Fruit fly (Drosophila melanogaster): ENCODE results near the gene Wdr81.
A peak's percentile ranks its signal among the peaks of the same experiment; 100 is the strongest.

Gene Wdr81

DNA sequence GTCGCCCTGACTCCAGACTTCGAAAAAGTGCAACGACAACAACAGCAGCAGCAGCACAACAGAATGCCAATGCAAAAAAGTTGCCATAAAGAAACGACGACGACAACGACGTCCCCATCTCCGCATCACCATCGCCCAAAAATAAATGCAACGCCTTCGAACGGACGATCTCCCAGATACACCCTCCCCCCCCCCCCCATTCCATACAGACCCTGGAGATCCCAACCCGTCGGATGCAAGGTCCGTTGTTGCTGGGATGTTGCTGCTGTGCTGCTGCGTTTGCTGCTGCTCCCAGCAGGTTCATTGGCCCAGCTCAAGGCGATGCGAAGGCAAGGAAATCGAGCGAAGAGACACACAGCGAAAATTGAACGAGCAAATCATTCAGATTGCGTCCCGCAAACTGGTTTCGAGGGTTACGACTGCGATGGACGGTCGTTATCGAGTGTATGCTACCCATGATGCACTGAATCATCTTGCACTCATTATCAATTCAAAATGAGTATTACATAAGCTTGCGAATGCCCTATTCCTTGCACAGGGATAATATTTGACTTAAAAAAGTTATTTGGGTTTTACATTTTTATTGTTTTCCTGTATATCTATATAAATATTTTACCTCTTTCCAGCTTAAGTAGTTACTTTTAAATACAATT, 6.9 kb downstream of the Wdr81 start:
- TF ChIP-seq chinmo (GFP tag; IDR thresholded peaks at IDR 0.05; ENCODE audit: partially characterized antibody) (0 out of 4 replicates have a peak, but pooled peaks have one; percentile 51), CG8388 (GFP tag; optimal IDR thresholded peaks at IDR 0.05) (no peak), CG6683 (GFP tag; optimal IDR thresholded peaks at IDR 0.05) (no peak), CG1792 (GFP tag; optimal IDR thresholded peaks at IDR 0.05) (no peak), Meics (GFP tag; optimal IDR thresholded peaks at IDR 0.05) (no peak), Pdp1 (GFP tag; optimal IDR thresholded peaks at IDR 0.05) (no peak), CG14710 (tag; optimal IDR thresholded peaks at IDR 0.05) (no peak), CG2875 (GFP tag; optimal IDR thresholded peaks at IDR 0.05) (no peak), sim (GFP tag; IDR thresholded peaks at IDR 0.05) (no peak), Hr39 (optimal IDR thresholded peaks at IDR 0.05) (peak; percentile 70), Atf6 (GFP tag; IDR thresholded peaks at IDR 0.05) (no peak), CG31224 (GFP tag; IDR thresholded peaks at IDR 0.05) (peak; percentile 63), gcm (GFP tag; optimal IDR thresholded peaks at IDR 0.05) (no peak), pzg (GFP tag; optimal IDR thresholded peaks at IDR 0.05) (no peak), Myb (GFP tag; optimal IDR thresholded peaks at IDR 0.05) (no peak), Nf-YC (tag; optimal IDR thresholded peaks at IDR 0.05) (no peak), grau (tag; optimal IDR thresholded peaks at IDR 0.05) (no peak), Deaf1 (tag; optimal IDR thresholded peaks at IDR 0.05) (no peak), nom (GFP tag; optimal IDR thresholded peaks at IDR 0.05) (peak; percentile 96), CG4282 (GFP tag; optimal IDR thresholded peaks at IDR 0.05) (no peak), Mrtf (GFP tag; IDR thresholded peaks at IDR 0.05) (no peak), ssp (GFP tag; IDR thresholded peaks at IDR 0.05) (no peak), abd-A (tag; optimal IDR thresholded peaks at IDR 0.05) (no peak), CG8944 (GFP tag; optimal IDR thresholded peaks at IDR 0.05) (no peak), Camta (GFP tag; optimal IDR thresholded peaks at IDR 0.05) (no peak), bsh (GFP tag; optimal IDR thresholded peaks at IDR 0.05) (peak in 1 of 2 experiments; percentile 42), NFAT (GFP tag; IDR thresholded peaks at IDR 0.05) (no peak), CG16779 (GFP tag; IDR thresholded peaks at IDR 0.05) (no peak), CG10654 (GFP tag; optimal IDR thresholded peaks at IDR 0.05) (no peak), CG4328 (GFP tag; optimal IDR thresholded peaks at IDR 0.05) (no peak), CG1603 (tag; optimal IDR thresholded peaks at IDR 0.05) (no peak), schlank (tag; optimal IDR thresholded peaks at IDR 0.05) (no peak), Doc2 (GFP tag; IDR thresholded peaks at IDR 0.05) (no peak), ac (GFP tag; optimal IDR thresholded peaks at IDR 0.05) (no peak), Awh (GFP tag; IDR thresholded peaks at IDR 0.05) (no peak), CG11456 (GFP tag; IDR thresholded peaks at IDR 0.05) (no peak), crol (GFP tag; IDR thresholded peaks at IDR 0.05) (peak; percentile 44; the same call in 1 of the 2 replicates), ftz-f1 (GFP tag; optimal IDR thresholded peaks at IDR 0.05) (no peak), pb (GFP tag; optimal IDR thresholded peaks at IDR 0.05) (no peak), nmo (GFP tag; optimal IDR thresholded peaks at IDR 0.05) (no peak), CG11723 (GFP tag; optimal IDR thresholded peaks at IDR 0.05) (no peak), MTF-1 (GFP tag; optimal IDR thresholded peaks at IDR 0.05; ENCODE audit: borderline replicate concordance) (no peak), CG13123 (GFP tag; optimal IDR thresholded peaks at IDR 0.05) (no peak), Drgx (GFP tag; IDR thresholded peaks at IDR 0.05) (peak; percentile 58), mirr (GFP tag; optimal IDR thresholded peaks at IDR 0.05) (no peak), sisA (GFP tag; IDR thresholded peaks at IDR 0.05) (0 out of 2 replicates have a peak, but pooled peaks have one; percentile 11)
